Fruit fly (Drosophila melanogaster) whole organism, embryonic: Measurements from ENCODE around the gene Mks1.

Experiments
- Aef1 ChIP-seq: fragments of 200-800 bp; sonication (Bioruptor generic); IDR thresholded peaks from 3 replicates; pipeline ENCODE4 v1.3.6; 2022; ENCODE audit warnings: missing biosample characterization, missing genetic modification characterization
- Atf6 ChIP-seq: fragments of 200-800 bp; sonication (Bioruptor generic); IDR thresholded peaks from 2 replicates; pipeline ENCODE4 v1.3.6; 2022; ENCODE audit warnings: missing biosample characterization, missing genetic modification characterization
- CG10147 ChIP-seq: fragments of 200-800 bp; sonication (Bioruptor generic); optimal IDR thresholded peaks from 2 replicates; lab custom pipeline; 2019; ENCODE audit warnings: missing biosample characterization, mild to moderate bottlenecking, missing genetic modification characterization, moderate library complexity
- CG10274 ChIP-seq: fragments of 200-800 bp; sonication (Bioruptor generic); optimal IDR thresholded peaks from 3 replicates; lab custom pipeline; 2017; ENCODE audit warnings: missing biosample characterization, mild to moderate bottlenecking, missing genetic modification characterization
- CG10366 ChIP-seq: fragments of 200-800 bp; sonication (Bioruptor generic); IDR thresholded peaks from 2 replicates; pipeline ENCODE4 v1.3.6; 2022; ENCODE audit warnings: missing biosample characterization, missing genetic modification characterization
- CG12071 ChIP-seq: fragments of 200-800 bp; sonication (Bioruptor generic); optimal IDR thresholded peaks from 3 replicates; lab custom pipeline; 2018; ENCODE audit warnings: missing biosample characterization, mild to moderate bottlenecking, missing genetic modification characterization
- CG13775 ChIP-seq: fragments of 200-800 bp; sonication (Bioruptor generic); optimal IDR thresholded peaks from 3 replicates; lab custom pipeline; 2017; ENCODE audit warnings: missing biosample characterization, mild to moderate bottlenecking, missing genetic modification characterization
- CG1602 ChIP-seq: fragments of 200-800 bp; sonication (Bioruptor generic); optimal IDR thresholded peaks from 3 replicates; lab custom pipeline; 2016; ENCODE audit warnings: missing biosample characterization, missing genetic modification characterization
- CG17359 ChIP-seq: fragments of 200-800 bp; sonication (Bioruptor generic); optimal IDR thresholded peaks from 3 replicates; lab custom pipeline; 2018; ENCODE audit warnings: missing biosample characterization, mild to moderate bottlenecking, missing genetic modification characterization, moderate library complexity
- CG18011 ChIP-seq: fragments of 200-800 bp; sonication (Bioruptor generic); optimal IDR thresholded peaks from 2 replicates; lab custom pipeline; 2017; ENCODE audit warnings: missing biosample characterization, missing genetic modification characterization, mild to moderate bottlenecking, moderate library complexity, missing genotype
- CG2120 ChIP-seq: fragments of 200-800 bp; sonication (Bioruptor generic); optimal IDR thresholded peaks from 3 replicates; lab custom pipeline; 2016; ENCODE audit warnings: missing biosample characterization, missing genetic modification characterization
- CG33557 ChIP-seq: fragments of 200-800 bp; sonication (Bioruptor generic); optimal IDR thresholded peaks from 2 replicates; lab custom pipeline; 2019; ENCODE audit warnings: missing biosample characterization, mild to moderate bottlenecking, missing genetic modification characterization, moderate library complexity
- CG6254 ChIP-seq: fragments of 200-800 bp; sonication (Bioruptor generic); optimal IDR thresholded peaks from 3 replicates; lab custom pipeline; 2017; ENCODE audit warnings: mild to moderate bottlenecking, missing biosample characterization, missing genetic modification reagents, missing genetic modification characterization
- CG6791 ChIP-seq: fragments of 200-800 bp; sonication (Bioruptor generic); IDR thresholded peaks from 3 replicates; pipeline ENCODE4 v1.3.6; 2022; ENCODE audit warnings: missing biosample characterization, missing genetic modification characterization; ENCODE audit not compliant: partially characterized antibody
- CG7928 ChIP-seq: fragments of 200-800 bp; sonication (Bioruptor generic); optimal IDR thresholded peaks from 2 replicates; lab custom pipeline; 2017; ENCODE audit warnings: missing biosample characterization, mild to moderate bottlenecking, missing genetic modification characterization
- CG8359 ChIP-seq: fragments of 200-800 bp; sonication (Bioruptor generic); optimal IDR thresholded peaks from 2 replicates; lab custom pipeline; 2017; ENCODE audit warnings: missing biosample characterization, mild to moderate bottlenecking, missing genetic modification characterization, borderline replicate concordance
- Camta ChIP-seq: fragments of 200-800 bp; sonication (Bioruptor generic); optimal IDR thresholded peaks from 2 replicates; lab custom pipeline; 2016; ENCODE audit warnings: missing biosample characterization, missing genetic modification characterization
- D19B ChIP-seq: fragments of 200-800 bp; sonication (Bioruptor generic); optimal IDR thresholded peaks from 2 replicates; lab custom pipeline; 2017; ENCODE audit warnings: missing biosample characterization, mild to moderate bottlenecking, missing genetic modification characterization
- Dip2 ChIP-seq: fragments of 200-800 bp; sonication (Bioruptor generic); IDR thresholded peaks from 2 replicates; pipeline ENCODE4 v1.3.6; 2022; ENCODE audit warnings: missing biosample characterization, missing genetic modification characterization
- E2f2 ChIP-seq: fragments of 200-800 bp; sonication (Bioruptor generic); IDR thresholded peaks from 2 replicates; pipeline ENCODE4 v1.3.6; 2022; ENCODE audit warnings: missing biosample characterization, missing genetic modification characterization
- GATAe ChIP-seq: fragments of 200-800 bp; sonication (Bioruptor generic); conservative IDR thresholded peaks from 2 replicates; pipeline ENCODE4 v1.3.6; 2022; ENCODE audit warnings: missing biosample characterization, missing genetic modification characterization
- Hmx ChIP-seq: fragments of 200-800 bp; sonication (Bioruptor generic); optimal IDR thresholded peaks from 2 replicates; lab custom pipeline; 2016; ENCODE audit warnings: missing biosample characterization, missing genetic modification characterization
- Med ChIP-seq: fragments of 200-800 bp; sonication (Bioruptor generic); peaks from one replicate; lab custom pipeline; 2016; ENCODE audit warnings: missing biosample characterization, missing genetic modification characterization, mild to moderate bottlenecking, inconsistent platforms, moderate library complexity
- NC2α ChIP-seq: fragments of 200-800 bp; sonication (Bioruptor generic); optimal IDR thresholded peaks from 2 replicates; lab custom pipeline; 2016; ENCODE audit warnings: missing biosample characterization, missing genetic modification characterization
- NC2β ChIP-seq: fragments of 200-800 bp; sonication (Bioruptor generic); optimal IDR thresholded peaks from 2 replicates; lab custom pipeline; 2016; ENCODE audit warnings: missing biosample characterization, missing genetic modification characterization
- Ptx1 ChIP-seq: fragments of 200-800 bp; sonication (Bioruptor generic); IDR thresholded peaks from 2 replicates; pipeline ENCODE4 v1.3.6; 2022; ENCODE audit warnings: missing biosample characterization, missing genetic modification characterization
- Rfx ChIP-seq: fragments of 200-800 bp; sonication (Bioruptor generic); IDR thresholded peaks from 2 replicates; pipeline ENCODE4 v1.3.6; 2022; ENCODE audit warnings: missing biosample characterization, missing genetic modification characterization
- Sox100B ChIP-seq: fragments of 200-800 bp; sonication (Bioruptor generic); optimal IDR thresholded peaks from 3 replicates; lab custom pipeline; 2018; ENCODE audit warnings: missing biosample characterization, mild to moderate bottlenecking, missing genetic modification characterization
- Trl ChIP-seq, 3 experiments: fragments of >200 bp in 2 of 3; fragments of 200-800 bp in 1 of 3; sonication (Bioruptor generic) in 1 of 3; optimal IDR thresholded peaks; 2 replicates in 1 of 3; 3 replicates in 2 of 3; lab custom pipeline; 2016 to 2017; ENCODE audit warnings: missing biosample characterization in 1 of 3, missing genetic modification characterization in 1 of 3
- bab2 ChIP-seq: fragments of 200-800 bp; sonication (Bioruptor generic); optimal IDR thresholded peaks from 2 replicates; lab custom pipeline; 2016; ENCODE audit warnings: missing biosample characterization, missing genetic modification characterization
- br ChIP-seq: fragments of >200 bp; optimal IDR thresholded peaks from 2 replicates; lab custom pipeline; 2017
- btn ChIP-seq: fragments of 200-800 bp; sonication (Bioruptor generic); optimal IDR thresholded peaks from 2 replicates; lab custom pipeline; 2016; ENCODE audit warnings: missing biosample characterization, missing genetic modification characterization
- chinmo ChIP-seq: fragments of 200-800 bp; sonication (Bioruptor generic); IDR thresholded peaks from 4 replicates; pipeline ENCODE4 v1.3.6; 2022; ENCODE audit warnings: missing biosample characterization, missing genetic modification characterization; ENCODE audit not compliant: partially characterized antibody
- corto ChIP-seq: fragments of 200-800 bp; sonication (Bioruptor generic); optimal IDR thresholded peaks from 2 replicates; lab custom pipeline; 2016; ENCODE audit warnings: missing biosample characterization, mild to moderate bottlenecking, missing genetic modification characterization, moderate library complexity
- croc ChIP-seq: fragments of 200-800 bp; sonication (Bioruptor generic); conservative IDR thresholded peaks from 3 replicates; pipeline ENCODE4 v1.3.6; 2022; ENCODE audit warnings: missing biosample characterization, missing genetic modification characterization
- dan ChIP-seq: fragments of 200-800 bp; sonication (Bioruptor generic); IDR thresholded peaks from 2 replicates; pipeline ENCODE4 v1.3.6; 2022; ENCODE audit warnings: missing biosample characterization, missing genetic modification characterization
- disco-r ChIP-seq: fragments of 200-800 bp; sonication (Bioruptor generic); optimal IDR thresholded peaks from 2 replicates; lab custom pipeline; 2016; ENCODE audit warnings: missing biosample characterization, missing genetic modification characterization
- dmrt99B ChIP-seq: fragments of 200-800 bp; sonication (Bioruptor generic); optimal IDR thresholded peaks from 2 replicates; lab custom pipeline; 2018; ENCODE audit warnings: missing biosample characterization, mild to moderate bottlenecking, missing genetic modification characterization, moderate library complexity
- ewg ChIP-seq: fragments of 200-800 bp; sonication (Bioruptor generic); optimal IDR thresholded peaks from 3 replicates; lab custom pipeline; 2017; ENCODE audit warnings: mild to moderate bottlenecking, missing biosample characterization, missing genetic modification reagents, missing genetic modification characterization
- ftz-f1 ChIP-seq: fragments of 200-800 bp; sonication (Bioruptor generic); optimal IDR thresholded peaks from 2 replicates; lab custom pipeline; 2016; ENCODE audit warnings: missing biosample characterization, missing genetic modification characterization
- gcm2 ChIP-seq: fragments of 200-800 bp; sonication (Bioruptor generic); optimal IDR thresholded peaks from 2 replicates; lab custom pipeline; 2016; ENCODE audit warnings: missing biosample characterization, missing genetic modification characterization
- gt ChIP-seq: fragments of 200-800 bp; sonication (Bioruptor generic); IDR thresholded peaks from 2 replicates; pipeline ENCODE4 v1.3.6; 2022; ENCODE audit warnings: missing biosample characterization, missing genetic modification characterization
- jigr1 ChIP-seq: fragments of 200-800 bp; sonication (Bioruptor generic); IDR thresholded peaks from 3 replicates; pipeline ENCODE4 v1.3.6; 2022; ENCODE audit warnings: missing biosample characterization, missing genetic modification characterization
- luna ChIP-seq: fragments of 200-800 bp; sonication (Bioruptor generic); optimal IDR thresholded peaks from 2 replicates; lab custom pipeline; 2016; ENCODE audit warnings: missing biosample characterization, missing genetic modification characterization
- oc ChIP-seq: fragments of 200-800 bp; sonication (Bioruptor generic); optimal IDR thresholded peaks from 2 replicates; lab custom pipeline; 2018; ENCODE audit warnings: missing biosample characterization, mild to moderate bottlenecking, missing genetic modification characterization, moderate library complexity
- pzg ChIP-seq: fragments of 200-800 bp; sonication (Bioruptor generic); optimal IDR thresholded peaks from 3 replicates; lab custom pipeline; 2018; ENCODE audit warnings: missing biosample characterization, mild to moderate bottlenecking, missing genetic modification characterization, moderate library complexity
- sens-2 ChIP-seq: fragments of 200-800 bp; sonication (Bioruptor generic); IDR thresholded peaks from 2 replicates; pipeline ENCODE4 v1.3.6; 2022; ENCODE audit warnings: missing biosample characterization, missing genetic modification characterization
- sima ChIP-seq: fragments of 200-800 bp; sonication (Bioruptor generic); optimal IDR thresholded peaks from 2 replicates; lab custom pipeline; 2016; ENCODE audit warnings: missing biosample characterization, missing genetic modification characterization
- toy ChIP-seq: fragments of 200-800 bp; sonication (Bioruptor generic); IDR thresholded peaks from 2 replicates; pipeline ENCODE4 v1.3.6; 2022; ENCODE audit warnings: missing biosample characterization, missing genetic modification characterization
- vfl ChIP-seq: fragments of 200-800 bp; sonication (Bioruptor generic); optimal IDR thresholded peaks from 2 replicates; lab custom pipeline; 2016; ENCODE audit warnings: missing biosample characterization, missing genetic modification characterization

The Mks1 gene

dm6 chrX:12473953-12474468 lies 22.4 kb downstream of the Mks1 start (continued):
- peak; percentile 47; the same call in 1 of the 2 replicates for TF ChIP-seq sens-2
- TF ChIP-seq br (lab: Kevin White, UChicago), result no peak
- peak; percentile 18 for TF ChIP-seq oc (tag; lab: Kevin White, UChicago)
- no peak for TF ChIP-seq sima (GFP tag; lab: Kevin White, UChicago)
- peak; percentile 64 for TF ChIP-seq CG10366 (GFP tag; lab: Robert Waterston, UW)
- TF ChIP-seq corto (GFP tag; lab: Kevin White, UChicago), result no peak
- no peak for TF ChIP-seq dan (GFP tag; lab: Robert Waterston, UW)
- TF ChIP-seq croc (GFP tag; lab: Robert Waterston, UW), result peak; percentile 71
- TF ChIP-seq CG12071 (GFP tag; lab: Kevin White, UChicago), result no peak
- TF ChIP-seq btn, result no peak
- TF ChIP-seq Atf6 (GFP tag; lab: Robert Waterston, UW), result peak; percentile 72
- TF ChIP-seq CG7928 (GFP tag; lab: Kevin White, UChicago), result peak; percentile 20
- TF ChIP-seq CG1602 (GFP tag; lab: Kevin White, UChicago), result peak; percentile 48
- peak; percentile 88; the same call in 1 of the 4 replicates for TF ChIP-seq chinmo (GFP tag; lab: Robert Waterston, UW)
- peak; percentile 37; the same call in 1 of the 2 replicates for TF ChIP-seq gt (GFP tag; lab: Robert Waterston, UW)
- peak; percentile 72 for TF ChIP-seq Aef1 (GFP tag; lab: Robert Waterston, UW)
- TF ChIP-seq dmrt99B (tag; lab: Kevin White, UChicago), result peak; percentile 86
- peak; percentile 69 for TF ChIP-seq CG2120 (GFP tag; lab: Kevin White, UChicago)
- peak; percentile 67 for TF ChIP-seq CG33557
- no peak for TF ChIP-seq gcm2 (GFP tag; lab: Kevin White, UChicago)
- TF ChIP-seq CG10147 (GFP tag; lab: Kevin White, UChicago), result peak; percentile 80
- TF ChIP-seq bab2, result no peak
- no peak for TF ChIP-seq NC2β (GFP tag; lab: Kevin White, UChicago)
- peak; percentile 81 for TF ChIP-seq Med (GFP tag; lab: Kevin White, UChicago)
- no peak for TF ChIP-seq CG6791 (GFP tag; lab: Robert Waterston, UW)
- TF ChIP-seq ewg (GFP tag; lab: Kevin White, UChicago), result peak; percentile 50
- no peak for TF ChIP-seq Hmx (GFP tag; lab: Kevin White, UChicago)
- peak; percentile 39 for TF ChIP-seq CG10274 (GFP tag; lab: Kevin White, UChicago)
- no peak for TF ChIP-seq ftz-f1 (GFP tag; lab: Kevin White, UChicago)
- no peak for TF ChIP-seq CG18011 (GFP tag; lab: Kevin White, UChicago)
- TF ChIP-seq E2f2 (GFP tag; lab: Robert Waterston, UW), result peak; percentile 45; the same call in 1 of the 2 replicates
- TF ChIP-seq Rfx, result peak; percentile 82
- no peak for TF ChIP-seq NC2α (GFP tag; lab: Kevin White, UChicago)
- no peak for TF ChIP-seq GATAe (GFP tag; lab: Robert Waterston, UW)
- peak; percentile 77 for TF ChIP-seq CG17359 (tag; lab: Kevin White, UChicago)
- no peak for TF ChIP-seq Camta
- TF ChIP-seq Sox100B (GFP tag; lab: Kevin White, UChicago), result peak; percentile 86
- peak; percentile 65 for TF ChIP-seq CG6254 (GFP tag; lab: Kevin White, UChicago)
- TF ChIP-seq Ptx1, result peak; percentile 85
- no peak for TF ChIP-seq Trl (optimal IDR thresholded peaks at IDR 0.05; lab: Kevin White, UChicago)
- TF ChIP-seq Trl (GFP tag; optimal IDR thresholded peaks at IDR 0.05; lab: Kevin White, UChicago), result no peak
- TF ChIP-seq jigr1 (GFP tag; lab: Robert Waterston, UW), result no peak; the same call in 2 of the 3 replicates
- TF ChIP-seq D19B, result peak; percentile 18
- peak; percentile 70 for TF ChIP-seq CG13775
- TF ChIP-seq disco-r, result no peak
- no peak for TF ChIP-seq luna
- TF ChIP-seq toy (GFP tag; lab: Robert Waterston, UW), result 0 out of 2 replicates have a peak, but pooled peaks have one; percentile 19
- peak; percentile 50 for TF ChIP-seq CG8359 (GFP tag; lab: Kevin White, UChicago)
- no peak for TF ChIP-seq pzg
- peak; percentile 44; the same call in 1 of the 2 replicates for TF ChIP-seq Dip2
- TF ChIP-seq vfl, result no peak
